Worm (Caenorhabditis elegans) whole organism, mixed stage, embryonic: ENCODE data around the gene set-2.

ENCODE experiments used
- elt-1 ChIP-seq: sonication (generic microtip); optimal IDR thresholded peaks from 2 replicates; lab custom pipeline; 2017; ENCODE audit warnings: missing genetic modification characterization, mild to moderate bottlenecking, missing compliant biosample characterization, antibody characterized with exemption, moderate library complexity, borderline replicate concordance; ENCODE audit not compliant: insufficient read depth
- snpc-4 ChIP-seq: fragments of 150-350 bp; optimal IDR thresholded peaks from 2 replicates; lab custom pipeline; 2014; ENCODE audit warnings: missing biosample characterization, missing genetic modification characterization
- unc-39 ChIP-seq: fragments of 150-350 bp; optimal IDR thresholded peaks from 2 replicates; lab custom pipeline; 2014; ENCODE audit warnings: missing biosample characterization, missing genetic modification characterization
- unc-62 ChIP-seq: fragments of 150-350 bp; optimal IDR thresholded peaks from 2 replicates; lab custom pipeline; 2014; ENCODE audit warnings: missing biosample characterization, missing genetic modification reagents, missing genetic modification characterization

DNA sequence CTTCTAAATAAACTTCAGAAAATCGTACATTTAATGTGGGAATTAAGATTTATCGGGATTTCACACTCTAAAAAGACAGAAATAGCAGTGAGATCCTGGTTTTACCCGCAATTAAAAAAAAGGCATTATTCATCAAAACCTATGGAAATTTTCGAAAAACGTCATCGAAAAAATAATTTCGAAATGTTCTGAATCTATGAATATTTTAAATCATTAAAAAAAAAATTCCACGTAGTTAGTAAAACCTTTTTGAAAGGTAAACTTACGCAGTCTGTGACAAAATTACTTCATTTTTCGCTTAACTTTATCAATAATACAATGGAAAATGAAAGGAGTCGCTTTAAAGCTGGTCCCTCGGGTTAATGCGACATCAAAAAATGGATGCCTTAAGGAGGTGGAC is 26.6 kb upstream of the set-2 start, which contains the start of gene C26E6.1:
- TF ChIP-seq snpc-4 (tag; lab: Kevin White, UChicago) = no peak
- no peak for TF ChIP-seq unc-62 (GFP tag; lab: Kevin White, UChicago)
- no peak for TF ChIP-seq elt-1
- no peak for TF ChIP-seq unc-39
